Worm (Caenorhabditis elegans) whole organism, L1 larva: ENCODE data around the gene samt-1.
"Not testable (repeated sequence)": the region's sequence is repeated elsewhere in the genome, so short reads cannot be mapped to it uniquely, and the experiment has no call there.

Source experiments
- C04F5.9 ChIP-seq: sonication (generic microtip); optimal IDR thresholded peaks from 2 replicates; lab custom pipeline; 2016; ENCODE audit warnings: missing genetic modification characterization, missing compliant biosample characterization
- F16B12.6 ChIP-seq: fragments of 150-350 bp; optimal IDR thresholded peaks from 2 replicates; lab custom pipeline; 2014; ENCODE audit warnings: missing biosample characterization, missing genetic modification characterization
- aha-1 ChIP-seq: fragments of 150-350 bp; optimal IDR thresholded peaks from 2 replicates; lab custom pipeline; 2014; ENCODE audit warnings: missing biosample characterization, missing genetic modification characterization
- ama-1 ChIP-seq: fragments of 150-350 bp; optimal IDR thresholded peaks from 2 replicates; lab custom pipeline; 2014
- blmp-1 ChIP-seq: fragments of 150-350 bp; optimal IDR thresholded peaks from 2 replicates; lab custom pipeline; 2014; ENCODE audit warnings: missing biosample characterization, missing genetic modification characterization
- ceh-63 ChIP-seq: fragments of 200-800 bp; sonication (Bioruptor generic); optimal IDR thresholded peaks from 2 replicates; lab custom pipeline; 2018; ENCODE audit warnings: mild to moderate bottlenecking, missing genetic modification characterization, missing compliant biosample characterization
- ceh-8 ChIP-seq: fragments of 200-800 bp; sonication (Bioruptor generic); optimal IDR thresholded peaks from 2 replicates; lab custom pipeline; 2018; ENCODE audit warnings: mild to moderate bottlenecking, missing genetic modification characterization, moderate library complexity, missing compliant biosample characterization
- ceh-88 ChIP-seq: fragments of 200-800 bp; sonication (Bioruptor generic); IDR thresholded peaks from 2 replicates; pipeline ENCODE4 v1.3.6; 2022; ENCODE audit warnings: missing genetic modification characterization, missing compliant biosample characterization
- ceh-90 ChIP-seq: sonication (generic microtip); optimal IDR thresholded peaks from 2 replicates; lab custom pipeline; 2016; ENCODE audit warnings: missing genetic modification characterization, missing compliant biosample characterization
- dpl-1 ChIP-seq, 3 experiments: fragments of 150-350 bp in 2 of 3; sonication (generic microtip) in 1 of 3; optimal IDR thresholded peaks; 2 replicates each; lab custom pipeline; 2014 to 2017; ENCODE audit warnings: missing biosample characterization in 3 of 3, missing genetic modification characterization in 3 of 3, missing genetic modification reagents in 3 of 3
- dsc-1 ChIP-seq: sonication (generic microtip); optimal IDR thresholded peaks from 2 replicates; lab custom pipeline; 2016; ENCODE audit warnings: mild to moderate bottlenecking, missing genetic modification characterization, missing compliant biosample characterization
- efl-1 ChIP-seq, 4 experiments: fragments of 150-350 bp; optimal IDR thresholded peaks in 3 of 4; peaks in 1 of 4; 1 replicate in 1 of 4; 2 replicates in 3 of 4; lab custom pipeline; 2014; ENCODE audit warnings: missing biosample characterization in 2 of 4, missing genetic modification characterization in 2 of 4, missing genetic modification reagents in 2 of 4
- efl-3 ChIP-seq: fragments of 200-800 bp; sonication (Bioruptor generic); optimal IDR thresholded peaks from 2 replicates; lab custom pipeline; 2018; ENCODE audit warnings: mild to moderate bottlenecking, missing genetic modification characterization, missing compliant biosample characterization
- egl-13 ChIP-seq: sonication (generic microtip); optimal IDR thresholded peaks from 2 replicates; lab custom pipeline; 2016; ENCODE audit warnings: missing genotype, missing genetic modification reagents, missing genetic modification characterization, missing compliant biosample characterization
- egl-27 ChIP-seq, 2 experiments: fragments of 150-350 bp in 1 of 2; sonication (generic microtip); optimal IDR thresholded peaks; 3 replicates each; lab custom pipeline; 2017 to 2018; ENCODE audit warnings: missing biosample characterization in 2 of 2, missing genetic modification characterization in 2 of 2, missing genetic modification reagents in 2 of 2
- elt-2 ChIP-seq: sonication (generic microtip); optimal IDR thresholded peaks from 2 replicates; lab custom pipeline; 2016; ENCODE audit warnings: missing genetic modification characterization, mild to moderate bottlenecking, inconsistent platforms, missing compliant biosample characterization, missing genetic modification reagents
- fkh-10 ChIP-seq: sonication (generic microtip); optimal IDR thresholded peaks from 2 replicates; lab custom pipeline; 2017; ENCODE audit warnings: missing biosample characterization, missing genetic modification reagents, missing genetic modification characterization
- fkh-8 ChIP-seq: sonication (generic microtip); optimal IDR thresholded peaks from 2 replicates; lab custom pipeline; 2016; ENCODE audit warnings: mild to moderate bottlenecking, missing genetic modification characterization, missing compliant biosample characterization
- fos-1 ChIP-seq: fragments of 150-350 bp; optimal IDR thresholded peaks from 2 replicates; lab custom pipeline; 2014; ENCODE audit warnings: missing biosample characterization, missing genetic modification characterization
- grh-1 ChIP-seq: fragments of 200-800 bp; sonication (Bioruptor generic); IDR thresholded peaks from 2 replicates; pipeline ENCODE4 v1.3.6; 2022; ENCODE audit warnings: missing genetic modification reagents, missing genetic modification characterization, missing compliant biosample characterization
- isw-1 ChIP-seq: fragments of 200-800 bp; sonication (Bioruptor generic); IDR thresholded peaks from 2 replicates; pipeline ENCODE4 v1.3.6; 2022; ENCODE audit warnings: missing genetic modification characterization, missing compliant biosample characterization
- lin-13 ChIP-seq: fragments of 150-350 bp; optimal IDR thresholded peaks from 2 replicates; lab custom pipeline; 2014; ENCODE audit warnings: missing biosample characterization, missing genetic modification reagents, missing genetic modification characterization
- lin-14 ChIP-seq: fragments of 200-800 bp; sonication (Bioruptor generic); optimal IDR thresholded peaks from 2 replicates; lab custom pipeline; 2018; ENCODE audit warnings: mild to moderate bottlenecking, missing genetic modification characterization, moderate library complexity, missing compliant biosample characterization
- lin-15B ChIP-seq: fragments of 150-350 bp; sonication (generic microtip); optimal IDR thresholded peaks from 3 replicates; lab custom pipeline; 2014; ENCODE audit warnings: missing biosample characterization, missing genetic modification characterization
- lin-35 ChIP-seq, 2 experiments: fragments of 150-350 bp; optimal IDR thresholded peaks; 2 replicates each; lab custom pipeline; 2014; ENCODE audit warnings: missing biosample characterization in 2 of 2, missing genetic modification characterization in 2 of 2, missing genetic modification reagents in 2 of 2
- lsy-2 ChIP-seq, 2 experiments: fragments of 150-350 bp; optimal IDR thresholded peaks; 2 replicates each; lab custom pipeline; 2014; ENCODE audit warnings: missing biosample characterization in 2 of 2, missing genetic modification characterization in 2 of 2
- mdl-1 ChIP-seq, 2 experiments: fragments of 150-350 bp; optimal IDR thresholded peaks; 2 replicates each; lab custom pipeline; 2014 to 2017; ENCODE audit warnings: missing biosample characterization in 2 of 2, missing genetic modification characterization in 2 of 2, inconsistent platforms in 1 of 2
- nhr-19 ChIP-seq: fragments of 200-800 bp; sonication (Bioruptor generic); conservative IDR thresholded peaks from 2 replicates; pipeline ENCODE4 v1.3.6; 2022; ENCODE audit warnings: missing genetic modification characterization, missing compliant biosample characterization
- nhr-237 ChIP-seq: fragments of 150-350 bp; optimal IDR thresholded peaks from 2 replicates; lab custom pipeline; 2014; ENCODE audit warnings: missing biosample characterization, missing genetic modification characterization
- nhr-47 ChIP-seq: sonication (generic microtip); optimal IDR thresholded peaks from 2 replicates; lab custom pipeline; 2016; ENCODE audit warnings: mild to moderate bottlenecking, missing genetic modification characterization, moderate library complexity, missing compliant biosample characterization
- nhr-71 ChIP-seq: sonication (generic microtip); optimal IDR thresholded peaks from 2 replicates; lab custom pipeline; 2016; ENCODE audit warnings: mild to moderate bottlenecking, missing genetic modification characterization, moderate library complexity, missing compliant biosample characterization
- nhr-85 ChIP-seq: sonication (generic microtip); peaks from one replicate; lab custom pipeline; 2016; ENCODE audit warnings: missing genetic modification characterization, inconsistent platforms, missing compliant biosample characterization
- nhr-90 ChIP-seq: sonication (generic microtip); optimal IDR thresholded peaks from 2 replicates; lab custom pipeline; 2016; ENCODE audit warnings: mild to moderate bottlenecking, missing genetic modification characterization, missing compliant biosample characterization; ENCODE audit not compliant: poor library complexity
- pax-3 ChIP-seq: fragments of 200-800 bp; sonication (Bioruptor generic); optimal IDR thresholded peaks from 2 replicates; lab custom pipeline; 2018; ENCODE audit warnings: mild to moderate bottlenecking, missing genetic modification characterization, moderate library complexity, missing compliant biosample characterization
- rnt-1 ChIP-seq: sonication (generic microtip); optimal IDR thresholded peaks from 2 replicates; lab custom pipeline; 2016; ENCODE audit warnings: mild to moderate bottlenecking, missing genetic modification characterization, moderate library complexity, missing compliant biosample characterization
- skn-1 ChIP-seq: fragments of 150-350 bp; optimal IDR thresholded peaks from 2 replicates; lab custom pipeline; 2014; ENCODE audit warnings: missing biosample characterization, missing genetic modification characterization
- snu-23 ChIP-seq: sonication (generic microtip); optimal IDR thresholded peaks from 2 replicates; lab custom pipeline; 2016; ENCODE audit warnings: missing genetic modification characterization, missing compliant biosample characterization
- sptf-1 ChIP-seq: fragments of 150-350 bp; optimal IDR thresholded peaks from 2 replicates; lab custom pipeline; 2014; ENCODE audit warnings: missing biosample characterization, missing genetic modification characterization
- swsn-7 ChIP-seq: sonication (generic microtip); optimal IDR thresholded peaks from 2 replicates; lab custom pipeline; 2016; ENCODE audit warnings: missing genetic modification characterization, missing compliant biosample characterization
- tbx-2 ChIP-seq: sonication (generic microtip); optimal IDR thresholded peaks from 2 replicates; lab custom pipeline; 2016; ENCODE audit warnings: missing genetic modification characterization, missing compliant biosample characterization
- unc-86 ChIP-seq: sonication (generic microtip); optimal IDR thresholded peaks from 2 replicates; lab custom pipeline; 2016; ENCODE audit warnings: missing genetic modification characterization, missing compliant biosample characterization
- xbp-1 ChIP-seq: sonication (generic microtip); optimal IDR thresholded peaks from 2 replicates; lab custom pipeline; 2016; ENCODE audit warnings: missing genetic modification characterization, missing compliant biosample characterization

samt-1 gene

DNA sequence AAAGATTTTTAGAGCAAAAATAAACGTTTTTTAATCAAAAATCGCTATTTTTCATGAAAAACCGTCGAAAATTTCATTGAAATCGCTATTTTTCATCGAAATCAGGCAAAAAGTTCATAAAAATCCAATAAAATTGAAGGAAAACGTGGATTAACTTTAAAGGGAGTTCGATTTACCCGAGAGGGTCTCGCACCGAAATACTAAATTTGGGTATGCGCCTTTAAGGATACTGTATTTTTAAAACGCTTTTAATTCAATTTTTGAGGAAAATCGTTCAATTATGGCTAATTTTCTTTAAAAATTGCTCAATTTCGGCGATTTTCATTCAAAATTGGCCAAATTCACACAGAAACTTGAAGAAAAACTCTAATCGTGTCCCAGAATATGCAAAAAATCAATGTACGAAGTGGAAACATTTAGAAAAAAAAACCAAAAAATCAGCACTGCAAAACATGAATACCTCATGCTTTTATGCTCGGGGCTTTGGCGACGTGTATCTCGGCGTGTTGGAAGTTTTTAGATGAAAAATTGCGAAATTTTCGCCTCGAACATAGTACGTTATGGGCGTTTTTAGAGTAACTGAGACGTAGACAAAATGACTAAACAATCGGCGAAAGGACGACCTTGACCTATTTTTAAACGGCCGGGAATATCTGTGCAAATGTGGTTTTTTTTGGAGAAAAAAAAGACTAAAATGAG, 38.3 kb upstream of the samt-1 start:
- TF ChIP-seq swsn-7 (tag; lab: Kevin White, UChicago) (no peak), aha-1 (tag; lab: Kevin White, UChicago) (no peak), lin-13 (GFP tag; lab: Kevin White, UChicago) (no peak), nhr-237 (no peak), blmp-1 (tag; lab: Kevin White, UChicago) (peak; percentile 69), elt-2 (tag; lab: Kevin White, UChicago) (no peak), egl-27 (tag; optimal IDR thresholded peaks at IDR 0.05; lab: Kevin White, UChicago) (no peak), efl-3 (GFP tag; lab: Kevin White, UChicago) (no peak), mdl-1 (tag; optimal IDR thresholded peaks at IDR 0.05; lab: Kevin White, UChicago) (no peak), fkh-10 (no peak), dpl-1 (GFP tag; optimal IDR thresholded peaks at IDR 0.05; lab: Kevin White, UChicago) (no peak), ceh-63 (GFP tag; lab: Kevin White, UChicago) (no peak), ceh-8 (GFP tag; lab: Kevin White, UChicago) (no peak), F16B12.6 (tag; lab: Kevin White, UChicago) (no peak), skn-1 (tag; lab: Kevin White, UChicago) (peak; percentile 1), ceh-90 (tag; lab: Kevin White, UChicago) (no peak), nhr-85 (tag; lab: Kevin White, UChicago) (peak; percentile 76), grh-1 (GFP tag; lab: Robert Waterston, UW) (no peak), unc-86 (tag; lab: Kevin White, UChicago) (no peak), lin-15B (tag; lab: Kevin White, UChicago) (no peak), fkh-8 (tag; lab: Kevin White, UChicago) (no peak)

DNA sequence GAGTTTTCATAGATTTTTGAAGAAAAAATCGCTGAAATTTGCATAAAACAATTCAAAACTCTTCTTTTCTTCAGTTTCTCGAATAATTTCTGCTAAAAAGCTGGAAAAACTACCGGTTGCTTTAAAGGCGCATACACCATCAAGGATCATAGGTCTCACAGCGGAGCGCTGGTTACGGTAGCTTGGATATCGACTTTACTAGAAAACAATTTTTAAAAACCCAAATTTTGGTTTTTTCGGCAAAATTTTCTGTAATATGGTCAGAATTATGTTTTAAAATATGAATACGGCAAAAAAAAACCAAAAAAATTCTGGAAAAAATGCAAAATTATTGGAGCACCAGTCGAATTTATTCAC, 37.7 kb upstream of the samt-1 start:
- TF ChIP-seq swsn-7 (tag; lab: Kevin White, UChicago) (no peak), tbx-2 (tag; lab: Kevin White, UChicago) (no peak), dsc-1 (tag; lab: Kevin White, UChicago) (no peak), efl-3 (GFP tag; lab: Kevin White, UChicago) (no peak), F16B12.6 (tag; lab: Kevin White, UChicago) (no peak), ama-1 (lab: Kevin White, UChicago) (no peak), fos-1 (tag; lab: Kevin White, UChicago) (no peak), egl-13 (tag; lab: Kevin White, UChicago) (no peak), C04F5.9 (tag; lab: Kevin White, UChicago) (no peak), pax-3 (tag; lab: Kevin White, UChicago) (no peak), mdl-1 (tag; optimal IDR thresholded peaks at IDR 0.05; lab: Kevin White, UChicago) (no peak)

DNA sequence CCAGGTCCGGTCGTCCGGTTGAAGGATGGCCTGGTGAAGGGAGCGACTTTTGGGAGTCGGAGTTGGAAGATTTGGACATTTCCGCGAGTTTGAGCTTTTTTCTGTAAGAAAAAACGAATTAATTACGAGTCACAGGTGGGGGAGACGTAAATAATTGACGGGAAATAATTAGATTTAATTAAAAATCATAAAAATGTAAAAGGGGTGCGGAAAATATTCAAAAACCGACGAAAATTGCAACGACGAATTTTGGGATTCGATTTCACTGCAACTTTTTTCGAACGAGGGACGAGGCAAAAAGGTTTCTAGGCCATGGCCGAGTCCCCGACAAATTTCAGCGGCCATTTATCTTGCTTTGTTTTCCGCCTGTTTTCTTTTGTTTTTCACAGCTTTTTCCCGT, 36.6 kb upstream of the samt-1 start, which contains the start of gene Y54G2A.19:
TSS of gene Y54G2A.19 (minus strand) at position 101 of the 400 bp plus-strand sequence.
- TF ChIP-seq sptf-1, blmp-1, xbp-1 (tag; lab: Kevin White, UChicago): not testable (repeated sequence)

DNA sequence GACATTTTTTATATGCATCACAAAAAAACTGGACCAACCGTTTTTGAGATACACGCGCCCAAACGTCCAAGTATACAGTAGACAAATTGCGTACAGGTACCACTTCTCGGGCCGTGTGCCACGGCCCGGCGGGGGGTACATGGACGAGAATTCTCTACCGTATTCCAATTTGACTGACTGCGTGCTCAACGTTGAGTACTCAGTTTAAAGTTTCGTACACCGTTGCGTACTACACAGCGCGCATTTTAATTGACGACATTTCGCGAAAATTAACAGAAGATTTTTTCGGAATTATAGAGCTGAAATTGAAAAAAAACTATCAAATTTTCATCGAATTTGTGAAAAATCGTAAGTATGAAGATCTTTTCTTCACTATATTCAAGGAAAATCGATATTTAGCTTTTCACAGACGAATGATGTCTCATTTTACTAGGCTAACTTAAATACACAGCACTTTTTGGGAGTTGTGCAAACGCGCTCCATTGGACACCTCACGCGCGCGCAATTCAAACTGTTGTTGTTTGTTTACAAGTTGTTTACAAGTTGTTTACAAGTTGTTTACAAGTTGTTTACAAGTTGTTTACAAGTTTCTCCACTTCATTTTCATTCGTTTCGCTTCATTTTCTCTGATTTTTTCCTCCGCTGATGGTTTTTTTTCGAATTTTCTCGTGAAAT, 35.1 kb upstream of the samt-1 start:
- TF ChIP-seq lin-35 (GFP tag; optimal IDR thresholded peaks at IDR 0.05; lab: Kevin White, UChicago) (peak in 1 of 2 experiments; percentile 5), F16B12.6 (tag; lab: Kevin White, UChicago) (peak; percentile 14), isw-1 (GFP tag; lab: Robert Waterston, UW) (peak; percentile 30), nhr-85 (tag; lab: Kevin White, UChicago) (peak; percentile 65), nhr-90 (peak; percentile 15), rnt-1 (tag; lab: Kevin White, UChicago) (peak; percentile 48), lin-14 (GFP tag; lab: Kevin White, UChicago) (peak; percentile 40), xbp-1 (tag; lab: Kevin White, UChicago) (peak; percentile 58), grh-1 (GFP tag; lab: Robert Waterston, UW) (peak; percentile 69), ceh-88 (GFP tag; lab: Robert Waterston, UW) (peak; percentile 70), lsy-2 (tag; optimal IDR thresholded peaks at IDR 0.05; lab: Kevin White, UChicago) (peak; percentile 55 to 56), nhr-47 (tag; lab: Kevin White, UChicago) (peak; percentile 75), efl-1 (optimal IDR thresholded peaks at IDR 0.05; lab: Kevin White, UChicago) (peak; percentile 49 to 68), efl-1 (GFP tag; optimal IDR thresholded peaks at IDR 0.05 in 1 of 2; lab: Kevin White, UChicago) (peak; percentile 69 to 94), nhr-71 (tag; lab: Kevin White, UChicago) (peak; percentile 64), snu-23 (GFP tag; lab: Kevin White, UChicago) (peak; percentile 19), nhr-19 (peak; percentile 77), swsn-7 (tag; lab: Kevin White, UChicago) (peak; percentile 34), unc-86 (tag; lab: Kevin White, UChicago) (peak; percentile 29), tbx-2 (tag; lab: Kevin White, UChicago) (peak; percentile 34), dpl-1 (GFP tag; optimal IDR thresholded peaks at IDR 0.05; lab: Kevin White, UChicago) (peak in 1 of 3 experiments; percentile 65)
